Fruit fly (Drosophila melanogaster) S2 (cell line): ENCODE data around the gene CG14088.
A peak's percentile ranks its signal among the peaks of the same experiment; 100 is the strongest.

Experiments
- CG8478 ChIP-seq: fragments of >200 bp; optimal IDR thresholded peaks from 2 replicates; lab custom pipeline; 2018
- CTCF ChIP-seq, 2 experiments: fragments of >200 bp; optimal IDR thresholded peaks; 2 replicates each; lab custom pipeline; 2018

Gene CG14088

DNA sequence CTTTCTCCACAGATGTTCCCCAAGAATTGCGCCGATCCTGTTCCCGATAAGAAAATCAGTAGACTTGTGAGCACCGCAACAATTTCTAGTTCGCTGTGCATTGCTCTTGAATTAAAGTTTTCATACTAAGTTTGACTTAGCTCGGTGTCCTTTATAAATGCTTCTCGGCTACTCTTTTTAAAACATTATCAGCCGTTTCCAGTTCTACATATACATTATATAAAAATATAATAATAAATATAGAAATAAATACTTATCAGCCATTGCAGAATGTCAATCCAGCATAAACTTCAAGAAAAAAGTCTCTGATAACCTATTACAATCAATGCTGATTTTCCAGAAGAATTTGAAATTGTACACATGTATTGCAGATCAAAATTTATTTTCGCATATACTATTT, at the start of gene CG14088:
CG14088 (minus strand) TSS at position 101 of the 400 bp plus-strand sequence.
- TF ChIP-seq CG8478 (lab: Kevin White, UChicago) = no peak
- no peak for TF ChIP-seq CTCF (optimal IDR thresholded peaks at IDR 0.05; lab: Kevin White, UChicago)

DNA sequence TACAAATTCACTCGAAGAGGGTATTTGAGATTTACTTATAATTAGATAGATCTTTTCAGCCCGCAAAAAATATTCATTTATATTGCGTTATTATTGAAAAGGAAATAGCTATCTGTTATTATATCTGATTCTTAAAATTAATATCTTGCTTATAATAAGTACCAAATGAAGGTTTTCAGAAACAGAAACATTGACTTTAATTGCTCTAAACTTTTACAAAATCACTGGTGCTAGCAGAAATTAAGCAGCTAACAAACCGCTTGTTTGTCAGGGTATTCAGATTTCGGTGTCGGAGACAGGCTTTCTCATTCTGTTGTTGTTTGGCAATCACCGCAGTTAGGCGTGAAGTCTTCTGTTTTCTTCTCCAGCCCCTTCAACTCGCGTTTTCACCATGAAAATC, 46.2 kb upstream of the CG14088 start:
- TF ChIP-seq CG8478 (lab: Kevin White, UChicago) (no peak), CTCF (optimal IDR thresholded peaks at IDR 0.05; lab: Kevin White, UChicago) (no peak)

DNA sequence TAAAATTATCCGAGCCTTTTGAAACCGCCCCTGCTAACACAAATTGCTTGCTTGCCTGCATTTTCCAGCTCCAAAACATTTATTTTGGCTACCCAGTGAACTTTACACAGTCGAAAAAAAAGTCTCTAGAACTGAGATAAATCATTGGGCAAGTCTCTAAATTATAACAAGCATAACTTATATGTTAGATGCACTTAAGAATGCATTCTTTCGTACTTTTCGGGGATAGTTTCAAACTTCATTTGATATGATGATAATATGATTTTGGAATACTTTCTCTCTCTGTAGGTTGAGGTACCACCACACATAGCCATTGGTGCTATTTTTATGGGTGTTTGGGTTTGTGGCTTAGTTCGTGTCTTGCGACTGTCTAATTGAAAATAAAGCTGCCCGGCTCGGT, 44.4 kb upstream of the CG14088 start:
- no peak for TF ChIP-seq CTCF (optimal IDR thresholded peaks at IDR 0.05; lab: Kevin White, UChicago)
- TF ChIP-seq CG8478 (lab: Kevin White, UChicago) = no peak

DNA sequence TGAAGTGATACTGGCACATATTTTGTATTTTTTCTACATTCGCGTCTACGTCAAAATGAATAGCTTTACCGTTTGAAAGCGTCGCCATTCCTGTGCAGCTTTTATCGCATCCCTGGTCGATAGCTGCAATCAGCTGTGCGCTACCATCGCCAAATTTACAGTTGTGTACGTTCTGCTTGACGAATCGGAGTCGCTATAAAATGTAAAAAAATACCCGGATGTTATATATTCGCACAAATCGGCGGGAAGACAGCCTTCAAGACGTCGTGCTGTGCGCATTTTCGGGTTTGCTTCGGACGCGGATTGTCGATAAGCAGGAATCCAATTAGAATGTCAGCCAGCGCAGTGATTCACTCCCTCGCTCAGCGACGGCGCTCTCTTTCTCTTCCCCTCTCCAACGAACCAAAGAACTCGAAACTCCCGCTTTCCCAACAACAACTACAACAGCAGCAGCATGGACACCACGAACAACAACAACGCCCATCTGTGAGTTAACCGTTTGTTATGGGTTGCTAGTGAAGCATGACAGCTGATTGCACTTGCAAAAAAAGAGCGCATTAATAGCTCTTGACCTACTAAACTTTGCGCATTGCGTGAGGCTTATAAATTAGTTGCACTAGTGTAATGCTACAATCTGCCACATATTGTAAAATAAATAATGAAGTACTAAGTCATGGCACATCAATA, 24.3 kb upstream of the CG14088 start:
- no peak for TF ChIP-seq CTCF (optimal IDR thresholded peaks at IDR 0.05; lab: Kevin White, UChicago)
- no peak for TF ChIP-seq CG8478 (lab: Kevin White, UChicago)

DNA sequence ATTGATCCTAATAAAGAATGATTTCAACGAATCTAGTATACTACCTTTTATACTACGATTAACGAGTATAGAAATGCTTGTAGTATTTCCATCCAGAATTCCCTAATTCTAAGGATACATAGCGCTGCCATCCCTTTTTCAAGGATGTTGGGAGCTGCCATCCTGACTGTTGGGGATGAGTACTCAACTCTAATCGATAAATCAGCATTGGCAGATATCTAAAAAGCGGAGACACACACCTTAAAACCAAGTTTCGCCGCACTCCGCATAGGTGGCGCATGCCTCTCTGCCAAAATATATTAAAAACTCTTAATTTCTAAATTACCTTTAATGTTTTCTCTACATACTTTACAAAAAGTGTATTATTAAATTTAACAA, 23.8 kb upstream of the CG14088 start, which contains the start of gene fal:
fal (plus strand) TSS at position 330 of the 378 bp plus-strand sequence.
- peak; percentile 92 to 93 for TF ChIP-seq CTCF (optimal IDR thresholded peaks at IDR 0.05; lab: Kevin White, UChicago)
- no peak for TF ChIP-seq CG8478 (lab: Kevin White, UChicago)

DNA sequence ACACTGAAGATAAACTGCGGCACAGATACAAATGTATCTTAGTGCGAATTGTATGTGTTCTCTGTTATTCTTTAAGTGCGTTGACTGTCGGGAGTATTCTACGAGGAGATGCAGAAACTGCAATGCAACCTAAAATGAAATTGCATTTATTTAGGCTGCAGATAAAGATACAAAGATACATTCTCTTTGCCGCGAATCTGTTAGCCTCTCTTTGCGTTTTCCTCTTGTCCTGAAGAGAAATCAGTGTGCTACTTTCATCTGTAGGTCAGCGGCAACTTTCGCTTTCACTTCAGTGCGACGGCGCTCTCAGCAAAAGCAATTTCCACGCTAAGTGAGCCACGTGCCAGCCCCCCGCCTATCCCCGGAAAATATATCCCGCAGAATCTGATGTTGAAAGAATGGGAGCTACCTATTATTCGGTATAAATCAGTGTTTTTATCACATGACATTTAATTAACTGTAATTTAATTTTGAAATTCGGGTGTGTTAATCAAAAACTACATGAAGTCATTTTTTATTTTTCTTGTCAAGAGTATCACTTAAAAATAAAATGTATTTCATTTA, 22.8 kb upstream of the CG14088 start:
- TF ChIP-seq CG8478 (lab: Kevin White, UChicago) = no peak
- TF ChIP-seq CTCF (optimal IDR thresholded peaks at IDR 0.05; lab: Kevin White, UChicago) = no peak

DNA sequence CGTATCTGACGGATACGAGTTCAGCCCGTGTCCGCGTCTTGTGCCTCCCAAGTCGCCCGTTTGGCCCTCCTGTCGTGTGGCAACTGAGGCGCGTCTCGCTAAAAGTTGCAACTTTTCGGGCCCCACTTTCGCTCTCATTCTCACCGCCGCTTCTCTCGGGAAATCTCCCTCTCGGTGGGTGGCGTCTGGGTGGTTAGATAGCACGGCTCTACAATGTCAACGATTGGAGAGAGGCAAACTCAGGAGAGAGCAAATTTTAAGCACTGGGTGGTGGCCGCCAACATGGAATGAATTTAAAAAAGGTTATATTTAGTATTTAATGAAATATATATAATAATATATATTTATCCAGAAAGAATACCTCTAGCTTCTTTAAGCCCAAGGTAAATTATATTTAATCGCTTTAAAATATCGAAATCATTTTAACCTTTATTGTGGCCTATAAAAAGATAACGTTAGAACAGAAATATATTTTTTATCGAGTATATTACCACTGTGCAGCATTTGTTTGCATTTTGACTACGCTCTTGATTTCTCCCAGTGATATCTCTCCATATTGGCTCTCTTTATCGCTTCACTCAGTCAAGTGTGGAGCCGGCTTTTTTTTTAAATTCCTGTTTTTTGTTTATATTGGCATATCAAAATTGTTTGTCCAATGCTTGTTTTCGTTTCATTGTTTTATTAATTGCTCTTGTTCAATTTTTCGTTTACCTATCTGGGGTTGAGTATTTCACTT, 22.2 kb upstream of the CG14088 start, which contains the start of gene Gbs-76A:
Gbs-76A (minus strand) TSS at position 327 of the 736 bp plus-strand sequence.
- TF ChIP-seq CTCF (optimal IDR thresholded peaks at IDR 0.05; lab: Kevin White, UChicago) (no peak), CG8478 (lab: Kevin White, UChicago) (no peak)

DNA sequence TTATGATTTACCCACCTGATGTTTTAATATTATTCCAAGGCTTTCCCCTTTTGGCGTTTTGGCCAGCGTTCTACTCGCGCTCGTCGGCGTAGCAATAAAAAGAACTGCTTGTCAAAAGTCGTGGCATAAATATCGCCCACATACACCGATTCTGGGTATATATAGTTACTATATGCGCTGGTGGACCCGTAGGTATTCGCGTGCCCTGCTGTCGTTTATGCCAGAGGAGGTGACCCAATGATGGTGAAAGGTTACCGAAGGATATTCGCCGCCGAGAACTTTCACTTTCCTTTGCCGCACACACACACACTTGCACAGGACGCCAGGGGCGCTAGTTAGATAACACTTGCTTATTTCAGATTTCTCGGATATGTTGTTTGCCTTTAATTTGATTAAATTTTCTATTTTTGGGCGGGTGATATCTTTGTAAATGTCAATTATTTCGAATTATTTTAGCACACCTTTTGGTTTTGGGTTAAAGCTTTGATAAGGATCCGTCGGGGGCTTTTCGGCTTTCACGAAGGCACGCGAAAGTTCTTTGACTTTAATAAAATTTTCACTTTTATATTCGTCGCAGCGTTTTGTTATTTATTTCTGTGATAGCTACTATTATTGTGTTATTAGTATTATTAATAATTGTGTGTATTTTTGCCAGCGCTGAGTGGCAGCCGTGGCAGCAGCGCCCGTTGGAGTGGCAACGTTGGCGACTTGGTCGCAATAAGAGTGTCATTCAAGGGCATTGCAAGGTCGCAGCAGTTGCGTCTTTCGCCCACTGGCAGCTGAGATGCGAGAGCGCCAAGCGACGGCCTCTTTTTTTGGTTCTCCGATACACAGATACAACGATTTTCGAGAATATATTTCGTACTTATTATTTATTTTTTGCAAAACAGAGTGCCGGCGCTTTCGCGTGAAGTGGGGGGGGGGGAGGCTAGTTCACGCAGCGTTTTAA, 21.3 kb upstream of the CG14088 start:
- TF ChIP-seq CG8478 (lab: Kevin White, UChicago) (no peak), CTCF (optimal IDR thresholded peaks at IDR 0.05; lab: Kevin White, UChicago) (no peak)

DNA sequence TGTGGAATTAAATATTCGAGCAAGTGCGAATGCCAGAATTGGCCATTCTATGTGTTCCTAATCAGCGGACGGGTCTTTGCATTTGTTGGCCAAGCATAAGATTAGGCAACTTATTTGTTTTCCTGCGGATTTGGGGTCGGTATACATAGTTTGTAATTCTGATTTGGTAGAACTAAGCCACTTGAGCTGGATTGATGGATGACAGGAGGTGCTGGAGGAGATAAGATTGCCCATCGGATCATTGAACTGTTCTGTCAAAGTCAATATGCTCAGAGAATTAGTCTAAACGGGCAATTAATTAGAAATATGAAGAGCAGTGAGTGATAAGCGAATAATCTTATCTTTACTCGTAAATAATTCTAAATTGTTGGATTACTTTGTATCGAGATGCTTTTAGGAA, 19.0 kb upstream of the CG14088 start:
- TF ChIP-seq CG8478 (lab: Kevin White, UChicago) = no peak

DNA sequence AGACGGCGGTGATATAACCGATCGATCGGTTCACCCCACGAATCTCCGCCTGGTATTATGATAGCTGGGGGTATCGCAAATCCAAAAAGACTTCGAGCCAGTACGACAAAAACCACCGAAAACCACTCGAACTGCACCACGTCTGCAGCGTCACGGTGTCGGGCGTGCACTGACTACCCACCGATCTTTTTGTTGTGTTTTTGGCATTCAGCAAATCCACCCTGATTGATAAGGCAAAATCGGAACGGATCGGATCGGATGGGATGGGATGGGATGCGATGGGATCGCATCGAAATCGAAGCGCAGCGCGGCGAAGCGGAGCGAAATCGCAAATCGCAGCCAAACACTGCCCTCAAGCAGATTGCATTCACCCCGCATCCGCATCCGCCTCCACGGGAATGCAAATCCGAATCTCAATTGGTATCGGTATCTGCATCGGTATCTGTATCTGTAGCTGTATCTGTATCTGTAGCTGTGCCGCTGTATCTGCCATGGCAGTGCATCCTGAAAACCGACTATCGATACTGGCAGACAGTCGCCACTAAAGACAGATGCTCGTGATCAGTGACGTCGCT, 18.0 kb upstream of the CG14088 start:
- no peak for TF ChIP-seq CG8478 (lab: Kevin White, UChicago)
- no peak for TF ChIP-seq CTCF (optimal IDR thresholded peaks at IDR 0.05; lab: Kevin White, UChicago)

DNA sequence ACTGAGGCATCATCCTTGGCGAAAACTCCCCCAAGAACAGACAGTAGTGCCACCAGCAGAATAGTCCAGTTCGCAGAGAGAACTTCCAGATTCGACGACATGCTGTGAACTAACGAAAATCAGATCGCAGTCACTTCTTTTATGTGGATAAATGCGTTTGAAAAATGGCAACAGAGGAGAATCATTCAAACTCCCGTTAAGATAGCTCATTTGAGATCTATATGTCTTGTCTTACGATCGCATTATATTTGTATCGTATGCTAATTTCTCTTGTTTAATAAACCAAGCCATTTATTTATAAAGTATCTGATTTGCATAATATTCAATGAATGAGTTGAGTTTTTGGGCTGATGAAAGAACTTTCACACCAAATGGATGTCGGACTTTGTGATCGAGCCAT, 10.3 kb upstream of the CG14088 start, which contains the start of gene CG14089:
CG14089 (minus strand) TSS at position 101 of the 400 bp plus-strand sequence.
- TF ChIP-seq CTCF (optimal IDR thresholded peaks at IDR 0.05; lab: Kevin White, UChicago) (no peak), CG8478 (lab: Kevin White, UChicago) (no peak)

DNA sequence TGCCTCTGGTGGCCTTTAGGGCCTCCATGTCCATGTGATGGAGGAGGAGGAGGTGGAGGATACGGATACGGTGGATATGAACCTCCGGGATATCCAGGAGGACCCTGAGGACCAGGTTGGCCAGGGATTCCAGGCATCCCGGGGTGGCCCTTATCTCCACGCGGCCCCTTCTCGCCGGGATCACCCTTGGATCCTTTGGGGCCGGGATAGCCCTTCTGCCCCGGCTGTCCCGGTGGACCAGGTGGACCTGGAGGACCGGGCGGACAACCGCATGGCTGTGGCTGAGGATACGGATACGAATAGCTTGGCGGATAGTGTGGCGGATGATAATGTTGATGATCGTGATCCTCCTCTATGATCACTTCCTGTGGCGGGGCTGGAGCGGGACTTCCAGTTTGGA, 9.8 kb upstream of the CG14088 start:
- TF ChIP-seq CTCF (optimal IDR thresholded peaks at IDR 0.05; lab: Kevin White, UChicago) (no peak), CG8478 (lab: Kevin White, UChicago) (no peak)

DNA sequence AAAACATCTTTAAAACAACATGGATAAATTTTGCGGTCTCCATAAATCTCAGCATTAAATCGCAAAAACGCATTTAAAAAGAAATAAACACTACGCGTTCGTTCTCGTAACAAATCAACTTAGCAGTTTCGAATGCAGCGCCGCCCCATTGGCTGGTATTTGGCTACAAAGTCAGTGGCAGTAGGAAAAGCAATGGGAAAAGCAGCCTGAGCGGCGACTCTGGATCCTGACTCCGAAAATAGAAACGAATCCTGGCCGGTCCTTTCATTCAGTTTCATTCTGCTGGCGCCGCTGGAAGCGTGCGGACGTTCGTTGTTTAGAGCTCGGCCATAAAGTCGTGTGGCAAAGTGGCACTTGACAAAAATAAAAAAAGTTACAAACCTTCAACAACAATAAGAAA, 5.0 kb upstream of the CG14088 start, which contains the start of gene CG14086:
CG14086 (plus strand) TSS at position 301 of the 400 bp plus-strand sequence.
- TF ChIP-seq CTCF (optimal IDR thresholded peaks at IDR 0.05; lab: Kevin White, UChicago) = no peak
- TF ChIP-seq CG8478 (lab: Kevin White, UChicago) = no peak
